Fruit fly (Drosophila melanogaster): Measurements from ENCODE around the gene CG7443.

DNA sequence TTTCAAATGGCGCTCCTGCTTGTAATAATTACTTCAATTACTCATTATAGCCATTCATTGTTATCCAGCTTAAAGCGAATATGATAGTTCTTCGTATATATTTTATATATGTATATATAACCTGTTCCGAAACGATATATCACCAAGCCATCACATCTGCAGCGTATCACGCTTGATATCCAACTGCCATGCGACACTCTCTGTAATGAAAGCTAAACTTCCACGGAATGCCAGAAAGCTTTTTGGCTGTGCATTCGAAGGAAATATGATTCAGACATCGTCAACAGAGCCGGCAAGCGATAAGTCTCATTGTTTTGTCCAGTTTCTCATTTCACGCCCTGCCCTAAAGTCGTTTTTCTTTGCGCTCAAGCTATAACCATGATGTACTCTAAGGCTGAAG, 33.9 kb downstream of the CG7443 start:
- TF ChIP-seq Snoo (tag; optimal IDR thresholded peaks at IDR 0.05) (no peak), CG4496 (GFP tag; IDR thresholded peaks at IDR 0.05) (no peak), fd96Ca (GFP tag; IDR thresholded peaks at IDR 0.05) (no peak), gl (tag; optimal IDR thresholded peaks at IDR 0.05) (no peak), Ets98B (GFP tag; IDR thresholded peaks at IDR 0.05) (no peak), CG13204 (GFP tag; optimal IDR thresholded peaks at IDR 0.05) (no peak), CG8301 (tag; optimal IDR thresholded peaks at IDR 0.05) (no peak), CG14655 (GFP tag; optimal IDR thresholded peaks at IDR 0.05) (no peak), CG10348 (GFP tag; IDR thresholded peaks at IDR 0.05) (no peak), CG12605 (GFP tag; IDR thresholded peaks at IDR 0.05) (no peak), CG17806 (tag; optimal IDR thresholded peaks at IDR 0.05) (no peak)

Data from whole organism, pupa.